Worm (Caenorhabditis elegans) whole organism, L2 larva: ENCODE results near the gene K12H6.10.

ENCODE experiments used
- ceh-16 ChIP-seq: fragments of 150-350 bp; optimal IDR thresholded peaks from 2 replicates; lab custom pipeline; 2014; ENCODE audit warnings: missing biosample characterization, missing genetic modification characterization
- unc-39 ChIP-seq: fragments of 150-350 bp; optimal IDR thresholded peaks from 2 replicates; lab custom pipeline; 2014; ENCODE audit warnings: missing biosample characterization, missing genetic modification characterization

- TF ChIP-seq unc-39 (tag; lab: Kevin White, UChicago) (no peak), ceh-16 (tag; lab: Kevin White, UChicago) (no peak)
These were observed 6.8 kb downstream of the K12H6.10 start for ce11 chrII:2829482-2829881.
